Fruit fly (Drosophila melanogaster) whole organism, wandering third instar larva: ENCODE measurements around the gene CG8369.

Experiments used
- Dfd ChIP-seq: fragments of >200 bp; optimal IDR thresholded peaks from 2 replicates; lab custom pipeline; 2017; ENCODE audit warnings: missing biosample characterization, missing genetic modification characterization
- Hr78 ChIP-seq: fragments of >200 bp; optimal IDR thresholded peaks from 2 replicates; lab custom pipeline; 2017; ENCODE audit warnings: missing biosample characterization, missing genetic modification characterization
- Jra ChIP-seq: sonication (Bioruptor generic); optimal IDR thresholded peaks from 2 replicates; lab custom pipeline; 2016; ENCODE audit warnings: missing biosample characterization, missing genetic modification characterization
- Mio ChIP-seq: sonication (Bioruptor generic); optimal IDR thresholded peaks from 2 replicates; lab custom pipeline; 2016; ENCODE audit warnings: missing biosample characterization, missing genetic modification characterization
- fru ChIP-seq: fragments of 200-800 bp; sonication (Bioruptor generic); optimal IDR thresholded peaks from 3 replicates; lab custom pipeline; 2016; ENCODE audit warnings: missing biosample characterization, mild to moderate bottlenecking, missing genetic modification characterization
- psq ChIP-seq: fragments of 200-800 bp; sonication (Bioruptor generic); optimal IDR thresholded peaks from 3 replicates; lab custom pipeline; 2017; ENCODE audit warnings: missing biosample characterization, mild to moderate bottlenecking, missing genetic modification characterization, moderate library complexity

dm6 chr3R:8807048-8807447, 14.8 kb upstream of the CG8369 start:
- TF ChIP-seq psq = no peak
- TF ChIP-seq Jra = no peak
- TF ChIP-seq Mio (GFP tag; lab: Kevin White, UChicago) = no peak
- no peak for TF ChIP-seq fru
- TF ChIP-seq Dfd (GFP tag; lab: Kevin White, UChicago) = no peak
- TF ChIP-seq Hr78 = no peak
